Fruit fly (Drosophila melanogaster) whole organism, prepupa: ENCODE measurements around the gene CG14969.

Source experiments
- Blimp-1 ChIP-seq: fragments of 200-800 bp; sonication (Bioruptor generic); optimal IDR thresholded peaks from 3 replicates; lab custom pipeline; 2017; ENCODE audit warnings: missing biosample characterization, missing genetic modification characterization, mild to moderate bottlenecking, moderate library complexity, missing genetic modification reagents
- CG10631 ChIP-seq: fragments of 200-800 bp; sonication (Bioruptor generic); optimal IDR thresholded peaks from 2 replicates; lab custom pipeline; 2016; ENCODE audit warnings: missing biosample characterization, missing genetic modification characterization
- CG10669 ChIP-seq: fragments of 200-800 bp; sonication (Bioruptor generic); optimal IDR thresholded peaks from 3 replicates; lab custom pipeline; 2018; ENCODE audit warnings: missing biosample characterization, mild to moderate bottlenecking, missing genetic modification characterization, moderate library complexity
- CG11294 ChIP-seq: fragments of 200-800 bp; sonication (Bioruptor generic); IDR thresholded peaks from 2 replicates; pipeline ENCODE4 v1.3.6; 2022; ENCODE audit warnings: missing biosample characterization, missing genetic modification characterization
- CG11902 ChIP-seq: fragments of 200-800 bp; sonication (Bioruptor generic); optimal IDR thresholded peaks from 3 replicates; lab custom pipeline; 2016; ENCODE audit warnings: missing biosample characterization, missing genetic modification characterization
- CG15336 ChIP-seq: fragments of 200-800 bp; sonication (Bioruptor generic); IDR thresholded peaks from 2 replicates; pipeline ENCODE4 v1.3.6; 2022; ENCODE audit warnings: missing biosample characterization, missing genetic modification characterization
- CG1621 ChIP-seq: fragments of 200-800 bp; sonication (Bioruptor generic); optimal IDR thresholded peaks from 3 replicates; lab custom pipeline; 2018; ENCODE audit warnings: missing biosample characterization, mild to moderate bottlenecking, missing genetic modification characterization
- CG3032 ChIP-seq: fragments of 200-800 bp; optimal IDR thresholded peaks from 2 replicates; lab custom pipeline; 2019; ENCODE audit warnings: missing biosample characterization, mild to moderate bottlenecking, missing genetic modification characterization, moderate library complexity
- CG31627 ChIP-seq: fragments of 200-800 bp; sonication (Bioruptor generic); optimal IDR thresholded peaks from 3 replicates; lab custom pipeline; 2016; ENCODE audit warnings: missing biosample characterization, missing genetic modification characterization
- CG32006 ChIP-seq: fragments of 200-800 bp; sonication (Bioruptor generic); optimal IDR thresholded peaks from 3 replicates; lab custom pipeline; 2017; ENCODE audit warnings: missing biosample characterization, mild to moderate bottlenecking, missing genetic modification characterization
- CG34406 ChIP-seq: fragments of 200-800 bp; sonication (Bioruptor generic); optimal IDR thresholded peaks from 3 replicates; lab custom pipeline; 2016; ENCODE audit warnings: missing biosample characterization, missing genetic modification characterization
- CG3919 ChIP-seq: fragments of 200-800 bp; sonication (Bioruptor generic); optimal IDR thresholded peaks from 3 replicates; lab custom pipeline; 2016; ENCODE audit warnings: missing biosample characterization, missing genetic modification characterization
- CG6276 ChIP-seq: fragments of 200-800 bp; sonication (Bioruptor generic); optimal IDR thresholded peaks from 2 replicates; lab custom pipeline; 2017; ENCODE audit warnings: missing biosample characterization, mild to moderate bottlenecking, missing genetic modification characterization
- CG6792 ChIP-seq: fragments of 200-800 bp; sonication (Bioruptor generic); optimal IDR thresholded peaks from 3 replicates; lab custom pipeline; 2016; ENCODE audit warnings: missing biosample characterization, missing genetic modification characterization
- CG6808 ChIP-seq: fragments of 200-800 bp; sonication (Bioruptor generic); optimal IDR thresholded peaks from 3 replicates; lab custom pipeline; 2017; ENCODE audit warnings: missing biosample characterization, missing genetic modification characterization, mild to moderate bottlenecking, moderate library complexity, missing genetic modification reagents
- CG6854 ChIP-seq: fragments of 200-800 bp; sonication (Bioruptor generic); optimal IDR thresholded peaks from 2 replicates; lab custom pipeline; 2017; ENCODE audit warnings: missing biosample characterization, mild to moderate bottlenecking, missing genetic modification characterization
- CG7368 ChIP-seq: fragments of 200-800 bp; sonication (Bioruptor generic); optimal IDR thresholded peaks from 3 replicates; lab custom pipeline; 2016; ENCODE audit warnings: missing biosample characterization, missing genetic modification characterization
- CG8119 ChIP-seq: fragments of 200-800 bp; sonication (Bioruptor generic); IDR thresholded peaks from 3 replicates; pipeline ENCODE4 v1.3.6; 2022; ENCODE audit warnings: missing biosample characterization, missing genetic modification characterization
- CG8319 ChIP-seq: fragments of 200-800 bp; sonication (Bioruptor generic); optimal IDR thresholded peaks from 3 replicates; lab custom pipeline; 2016; ENCODE audit warnings: missing biosample characterization, missing genetic modification characterization
- CG8632 ChIP-seq: fragments of 200-800 bp; sonication (Bioruptor generic); optimal IDR thresholded peaks from 3 replicates; lab custom pipeline; 2016; ENCODE audit warnings: missing biosample characterization, missing genetic modification characterization
- Eip75B ChIP-seq: fragments of 200-800 bp; sonication (Bioruptor generic); optimal IDR thresholded peaks from 3 replicates; lab custom pipeline; 2016; ENCODE audit warnings: missing biosample characterization, missing genetic modification characterization
- Eip78C ChIP-seq: fragments of 200-800 bp; sonication (Bioruptor generic); peaks from one replicate; lab custom pipeline; 2016; ENCODE audit warnings: missing biosample characterization, missing genetic modification characterization
- Ets21C ChIP-seq: fragments of 200-800 bp; sonication (Bioruptor generic); optimal IDR thresholded peaks from 3 replicates; lab custom pipeline; 2016; ENCODE audit warnings: missing biosample characterization, missing genetic modification characterization
- Gug ChIP-seq: fragments of 200-800 bp; sonication (Bioruptor generic); IDR thresholded peaks from 2 replicates; pipeline ENCODE4 v1.3.6; 2022; ENCODE audit warnings: missing biosample characterization, missing genetic modification characterization
- Hr38 ChIP-seq: sonication (Bioruptor generic); optimal IDR thresholded peaks from 2 replicates; lab custom pipeline; 2016; ENCODE audit warnings: missing biosample characterization, missing genetic modification characterization
- Hr39 ChIP-seq: fragments of 200-800 bp; sonication (Bioruptor generic); optimal IDR thresholded peaks from 2 replicates; lab custom pipeline; 2016; ENCODE audit warnings: missing biosample characterization, missing genetic modification characterization
- Lpt ChIP-seq: fragments of 200-800 bp; sonication (Bioruptor generic); optimal IDR thresholded peaks from 3 replicates; lab custom pipeline; 2016; ENCODE audit warnings: missing biosample characterization, missing genetic modification characterization
- OdsH ChIP-seq: fragments of 200-800 bp; sonication (Bioruptor generic); optimal IDR thresholded peaks from 3 replicates; lab custom pipeline; 2016; ENCODE audit warnings: missing biosample characterization, missing genetic modification characterization
- Smox ChIP-seq: fragments of 200-800 bp; sonication (Bioruptor generic); optimal IDR thresholded peaks from 3 replicates; lab custom pipeline; 2016; ENCODE audit warnings: missing biosample characterization, missing genetic modification characterization
- Sox102F ChIP-seq: fragments of 200-800 bp; sonication (Bioruptor generic); optimal IDR thresholded peaks from 2 replicates; lab custom pipeline; 2016; ENCODE audit warnings: missing biosample characterization, mild to moderate bottlenecking, missing genetic modification characterization
- Sox15 ChIP-seq: fragments of 200-800 bp; sonication (Bioruptor generic); optimal IDR thresholded peaks from 3 replicates; lab custom pipeline; 2016; ENCODE audit warnings: missing biosample characterization, missing genetic modification characterization
- achi ChIP-seq: fragments of 200-800 bp; sonication (Bioruptor generic); optimal IDR thresholded peaks from 3 replicates; lab custom pipeline; 2016; ENCODE audit warnings: missing biosample characterization, missing genetic modification characterization
- acj6 ChIP-seq: fragments of 200-800 bp; sonication (Bioruptor generic); optimal IDR thresholded peaks from 3 replicates; lab custom pipeline; 2016; ENCODE audit warnings: missing biosample characterization, missing genetic modification characterization
- cyc ChIP-seq: fragments of 200-800 bp; sonication (Bioruptor generic); optimal IDR thresholded peaks from 3 replicates; lab custom pipeline; 2016; ENCODE audit warnings: missing biosample characterization, missing genetic modification characterization
- dac ChIP-seq: fragments of 200-800 bp; sonication (Bioruptor generic); optimal IDR thresholded peaks from 2 replicates; lab custom pipeline; 2017; ENCODE audit warnings: missing biosample characterization, mild to moderate bottlenecking, missing genetic modification characterization
- dsx ChIP-seq: fragments of 200-800 bp; optimal IDR thresholded peaks from 3 replicates; lab custom pipeline; 2019; ENCODE audit warnings: missing biosample characterization, mild to moderate bottlenecking, missing genetic modification characterization, moderate library complexity; ENCODE audit not compliant: poor library complexity, severe bottlenecking
- esn ChIP-seq: fragments of 200-800 bp; sonication (Bioruptor generic); optimal IDR thresholded peaks from 2 replicates; lab custom pipeline; 2016; ENCODE audit warnings: missing biosample characterization, mild to moderate bottlenecking, missing genetic modification characterization, moderate library complexity
- fd59A ChIP-seq: fragments of 200-800 bp; sonication (Bioruptor generic); optimal IDR thresholded peaks from 2 replicates; lab custom pipeline; 2017; ENCODE audit warnings: missing biosample characterization, mild to moderate bottlenecking, missing genetic modification characterization, missing genetic modification reagents
- fkh ChIP-seq: fragments of 200-800 bp; sonication (Bioruptor generic); optimal IDR thresholded peaks from 3 replicates; lab custom pipeline; 2017; ENCODE audit warnings: missing biosample characterization, mild to moderate bottlenecking, missing genetic modification characterization, moderate library complexity
- lz ChIP-seq: fragments of 200-800 bp; sonication (Bioruptor generic); optimal IDR thresholded peaks from 3 replicates; lab custom pipeline; 2016; ENCODE audit warnings: missing biosample characterization, missing genetic modification characterization
- net ChIP-seq: fragments of 200-800 bp; sonication (Bioruptor generic); optimal IDR thresholded peaks from 3 replicates; lab custom pipeline; 2016; ENCODE audit warnings: missing biosample characterization, missing genetic modification characterization
- pdm3 ChIP-seq: fragments of 200-800 bp; sonication (Bioruptor generic); optimal IDR thresholded peaks from 3 replicates; lab custom pipeline; 2016; ENCODE audit warnings: missing biosample characterization, missing genetic modification characterization
- spab ChIP-seq: fragments of 200-800 bp; sonication (Bioruptor generic); optimal IDR thresholded peaks from 2 replicates; lab custom pipeline; 2017; ENCODE audit warnings: missing biosample characterization, mild to moderate bottlenecking, missing genetic modification characterization, missing genetic modification reagents
- ss ChIP-seq, 2 experiments: fragments of 200-800 bp; sonication (Bioruptor generic); optimal IDR thresholded peaks; 2 replicates in 1 of 2; 3 replicates in 1 of 2; lab custom pipeline; 2017 to 2018; ENCODE audit warnings: mild to moderate bottlenecking in 2 of 2, missing biosample characterization in 2 of 2, missing genetic modification characterization in 2 of 2, moderate library complexity in 1 of 2
- svp ChIP-seq: fragments of 200-800 bp; sonication (Bioruptor generic); peaks from one replicate; lab custom pipeline; 2016; ENCODE audit warnings: missing biosample characterization, missing genetic modification characterization
- topi ChIP-seq: fragments of 200-800 bp; sonication (Bioruptor generic); optimal IDR thresholded peaks from 3 replicates; lab custom pipeline; 2016; ENCODE audit warnings: missing biosample characterization, missing genetic modification characterization
- vri ChIP-seq: fragments of 200-800 bp; sonication (Bioruptor generic); optimal IDR thresholded peaks from 3 replicates; lab custom pipeline; 2016; ENCODE audit warnings: missing biosample characterization, mild to moderate bottlenecking, missing genetic modification characterization

CG14969 gene

dm6 chr3L:3346294-3346693 lies 11.5 kb upstream of the CG14969 start:
- TF ChIP-seq CG1621 (no peak), fkh (GFP tag; lab: Kevin White, UChicago) (peak; percentile 24), CG6792 (GFP tag; lab: Kevin White, UChicago) (no peak), CG8119 (no peak), topi (GFP tag; lab: Kevin White, UChicago) (no peak)

dm6 chr3L:3344528-3344927 lies 9.8 kb upstream of the CG14969 start:
- TF ChIP-seq vri (GFP tag; lab: Kevin White, UChicago) (peak; percentile 45), fkh (GFP tag; lab: Kevin White, UChicago) (peak; percentile 52), CG6854 (peak; percentile 7), svp (GFP tag; lab: Kevin White, UChicago) (peak; percentile 47), Eip75B (GFP tag; lab: Kevin White, UChicago) (no peak), CG10631 (GFP tag; lab: Kevin White, UChicago) (no peak), CG15336 (GFP tag; lab: Robert Waterston, UW) (no peak), Eip78C (GFP tag; lab: Kevin White, UChicago) (no peak), esn (GFP tag; lab: Kevin White, UChicago) (no peak), achi (GFP tag; lab: Kevin White, UChicago) (no peak), CG11902 (no peak)

dm6 chr3L:3343260-3343659 lies 8.5 kb upstream of the CG14969 start:
- TF ChIP-seq dsx (GFP tag; lab: Kevin White, UChicago) (peak; percentile 17), vri (GFP tag; lab: Kevin White, UChicago) (peak; percentile 55), svp (GFP tag; lab: Kevin White, UChicago) (peak; percentile 93), cyc (GFP tag; lab: Kevin White, UChicago) (peak; percentile 74), CG3919 (GFP tag; lab: Kevin White, UChicago) (peak; percentile 70), fd59A (no peak), Ets21C (GFP tag; lab: Kevin White, UChicago) (peak; percentile 62), CG32006 (GFP tag; lab: Kevin White, UChicago) (peak; percentile 55), Eip78C (GFP tag; lab: Kevin White, UChicago) (peak; percentile 91), OdsH (GFP tag; lab: Kevin White, UChicago) (peak; percentile 75), Blimp-1 (peak; percentile 65), CG8632 (GFP tag; lab: Kevin White, UChicago) (peak; percentile 81), spab (no peak), Lpt (GFP tag; lab: Kevin White, UChicago) (no peak), CG31627 (peak; percentile 81), achi (GFP tag; lab: Kevin White, UChicago) (peak; percentile 80), Sox102F (peak; percentile 70), acj6 (GFP tag; lab: Kevin White, UChicago) (peak; percentile 82), CG10631 (GFP tag; lab: Kevin White, UChicago) (peak; percentile 69), CG7368 (GFP tag; lab: Kevin White, UChicago) (peak; percentile 39), dac (GFP tag; lab: Kevin White, UChicago) (no peak), topi (GFP tag; lab: Kevin White, UChicago) (peak; percentile 86), CG8319 (peak; percentile 55), net (GFP tag; lab: Kevin White, UChicago) (peak; percentile 63), esn (GFP tag; lab: Kevin White, UChicago) (peak; percentile 93), Smox (peak; percentile 88), CG6808 (GFP tag; lab: Kevin White, UChicago) (peak; percentile 1), CG8119 (no peak; the same call in 2 of the 3 replicates), CG11294 (GFP tag; lab: Robert Waterston, UW) (no peak), CG34406 (GFP tag; lab: Kevin White, UChicago) (peak; percentile 85), Gug (no peak), ss (GFP tag; optimal IDR thresholded peaks at IDR 0.05; lab: Kevin White, UChicago) (peak; percentile 8 to 13), Hr39 (GFP tag; lab: Kevin White, UChicago) (peak; percentile 75), lz (peak; percentile 82), Hr38 (GFP tag; lab: Kevin White, UChicago) (no peak), Sox15 (peak; percentile 49), pdm3 (GFP tag; lab: Kevin White, UChicago) (peak; percentile 68), CG3032 (tag; lab: Kevin White, UChicago) (peak; percentile 6), CG10669 (peak; percentile 8), CG6276 (GFP tag; lab: Kevin White, UChicago) (peak; percentile 7)
